Worm (Caenorhabditis elegans): Measurements from ENCODE around the gene C13G5.2.

DNA sequence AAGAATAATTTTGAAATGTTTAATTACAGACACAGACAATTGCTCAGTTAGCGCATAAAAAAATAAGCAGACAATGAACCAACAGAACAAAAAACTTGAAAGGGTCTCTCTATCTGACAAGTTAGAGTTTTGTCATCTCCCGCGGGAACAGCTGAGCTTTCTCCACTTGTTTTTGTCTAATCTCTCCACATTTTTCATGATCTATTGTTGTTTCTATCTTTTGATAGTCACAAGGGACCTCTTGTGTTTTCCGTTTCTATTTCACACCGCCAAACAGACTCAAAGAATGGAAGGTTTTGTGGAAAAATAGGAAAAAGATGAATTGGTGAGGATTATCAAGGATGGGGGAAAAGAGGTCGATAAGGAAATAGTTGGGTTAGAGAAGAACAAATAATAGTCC is 18.5 kb upstream of the C13G5.2 start:
- TF ChIP-seq med-1 (GFP tag; optimal IDR thresholded peaks at IDR 0.05; ENCODE audit: insufficient read depth) (no peak), ztf-23 (GFP tag; IDR thresholded peaks at IDR 0.05) (no peak), ztf-29 (GFP tag; IDR thresholded peaks at IDR 0.05) (no peak), T22C8.4 (GFP tag; IDR thresholded peaks at IDR 0.05) (no peak), flt-1 (GFP tag; IDR thresholded peaks at IDR 0.05) (no peak), ref-1 (GFP tag; conservative IDR thresholded peaks at IDR 0.05) (no peak)
